Worm (Caenorhabditis elegans): ENCODE data around the gene clec-40.

DNA sequence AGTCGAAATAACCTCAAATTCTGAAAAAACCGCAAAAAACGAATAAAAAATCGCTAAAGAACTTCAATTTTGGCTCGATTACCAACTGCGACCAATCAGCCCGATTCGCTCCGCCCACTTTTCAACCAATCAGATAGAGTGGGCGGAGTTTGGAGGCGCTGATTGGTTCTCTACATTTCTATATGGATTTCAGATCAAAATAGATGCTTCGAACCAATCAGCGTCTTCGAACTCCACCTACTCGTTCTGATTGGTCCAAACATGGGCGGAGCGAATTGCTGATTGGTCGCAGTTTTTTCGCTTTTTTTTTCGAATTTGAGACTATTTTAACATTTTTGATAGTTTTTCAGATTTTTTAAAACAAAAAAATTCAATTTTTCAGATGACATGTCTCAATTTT is 32.7 kb downstream of the clec-40 start:
- TF ChIP-seq ref-1 (GFP tag; conservative IDR thresholded peaks at IDR 0.05): no peak
- TF ChIP-seq flt-1 (GFP tag; IDR thresholded peaks at IDR 0.05): no peak

Measured in whole organism, midembryonic.